Worm (Caenorhabditis elegans): ENCODE measurements around the gene aly-2.
A peak's percentile ranks its signal among the peaks of the same experiment; 100 is the strongest.

Gene aly-2

ce11 chrIV:9130605-9131004 lies 16.7 kb upstream of the aly-2 start:
- TF ChIP-seq pha-4 (tag; optimal IDR thresholded peaks at IDR 0.05) = no peak
- peak; percentile 45 for TF ChIP-seq snpc-4 (tag; optimal IDR thresholded peaks at IDR 0.05)

ce11 chrIV:9135377-9135776 lies 11.9 kb upstream of the aly-2 start, which contains the start of gene delm-1:
Gene delm-1, minus strand, starts transcription at chrIV:9135477.
- TF ChIP-seq unc-39 (tag; optimal IDR thresholded peaks at IDR 0.05) = no peak
- TF ChIP-seq egl-27 (tag; optimal IDR thresholded peaks at IDR 0.05) = no peak
- TF ChIP-seq pqm-1 (tag; optimal IDR thresholded peaks at IDR 0.05) = no peak
- TF ChIP-seq jun-1 (tag; optimal IDR thresholded peaks at IDR 0.05) = no peak
- TF ChIP-seq nfya-1 (tag; optimal IDR thresholded peaks at IDR 0.05; ENCODE audit: insufficient read depth) = no peak
- no peak for TF ChIP-seq nhr-11 (tag; optimal IDR thresholded peaks at IDR 0.05)
- TF ChIP-seq mml-1 (tag; optimal IDR thresholded peaks at IDR 0.05) = no peak
- no peak for TF ChIP-seq fkh-10 (GFP tag; optimal IDR thresholded peaks at IDR 0.05)
- no peak for TF ChIP-seq sea-2 (GFP tag; optimal IDR thresholded peaks at IDR 0.05)
- TF ChIP-seq ceh-9 (tag; optimal IDR thresholded peaks at IDR 0.05) = no peak
- TF ChIP-seq ceh-82 (tag; optimal IDR thresholded peaks at IDR 0.05) = no peak
- TF ChIP-seq nhr-23 (tag; optimal IDR thresholded peaks at IDR 0.05) = no peak
- TF ChIP-seq fkh-2 (tag; optimal IDR thresholded peaks at IDR 0.05) = no peak
- no peak for TF ChIP-seq fos-1 (tag; optimal IDR thresholded peaks at IDR 0.05)
- no peak for TF ChIP-seq lin-15B (tag; optimal IDR thresholded peaks at IDR 0.05)
- no peak for TF ChIP-seq nhr-76 (tag; optimal IDR thresholded peaks at IDR 0.05)

- TF ChIP-seq daf-12 (tag; optimal IDR thresholded peaks at IDR 0.05) (no peak), lsy-12 (tag; optimal IDR thresholded peaks at IDR 0.05) (no peak), nhr-43 (tag; optimal IDR thresholded peaks at IDR 0.05; ENCODE audit: poor library complexity, severe bottlenecking) (no peak), elt-2 (tag; optimal IDR thresholded peaks at IDR 0.05) (no peak), ceh-9 (tag; optimal IDR thresholded peaks at IDR 0.05) (no peak), lin-15B (tag; optimal IDR thresholded peaks at IDR 0.05) (no peak), skn-1 (tag; optimal IDR thresholded peaks at IDR 0.05) (no peak), unc-39 (tag; optimal IDR thresholded peaks at IDR 0.05) (no peak), ceh-28 (tag; optimal IDR thresholded peaks at IDR 0.05) (no peak), ZK546.5 (tag; optimal IDR thresholded peaks at IDR 0.05) (no peak), ama-1 (optimal IDR thresholded peaks at IDR 0.05) (no peak), nhr-12 (tag; optimal IDR thresholded peaks at IDR 0.05) (no peak)
Measured at ce11 chrIV:9140172-9140805, 7.0 kb upstream of the aly-2 start.

ce11 chrIV:9144405-9144804 lies 2.9 kb upstream of the aly-2 start, which contains the start of gene flp-1:
Gene flp-1, plus strand, starts transcription at chrIV:9144705.
- no peak for TF ChIP-seq elt-1 (tag; optimal IDR thresholded peaks at IDR 0.05)
- TF ChIP-seq ama-1 (optimal IDR thresholded peaks at IDR 0.05) = no peak
- TF ChIP-seq hmg-11 (tag; optimal IDR thresholded peaks at IDR 0.05) = no peak
- TF ChIP-seq mml-1 (tag; optimal IDR thresholded peaks at IDR 0.05) = no peak
- TF ChIP-seq lsy-12 (tag; optimal IDR thresholded peaks at IDR 0.05) = no peak
- TF ChIP-seq nhr-11 (tag; optimal IDR thresholded peaks at IDR 0.05) = no peak
- no peak for TF ChIP-seq fkh-10 (GFP tag; optimal IDR thresholded peaks at IDR 0.05)
- TF ChIP-seq unc-62 (GFP tag; optimal IDR thresholded peaks at IDR 0.05) = no peak
- TF ChIP-seq nhr-43 (tag; optimal IDR thresholded peaks at IDR 0.05; ENCODE audit: poor library complexity, severe bottlenecking) = no peak
- no peak for TF ChIP-seq fkh-2 (tag; optimal IDR thresholded peaks at IDR 0.05)
- TF ChIP-seq elt-3 (tag; optimal IDR thresholded peaks at IDR 0.05) = no peak
- no peak for TF ChIP-seq sea-2 (GFP tag; optimal IDR thresholded peaks at IDR 0.05)
- TF ChIP-seq lin-39 (tag; optimal IDR thresholded peaks at IDR 0.05) = no peak
- no peak for TF ChIP-seq mdl-1 (tag; optimal IDR thresholded peaks at IDR 0.05)
- TF ChIP-seq elt-2 (tag; optimal IDR thresholded peaks at IDR 0.05) = no peak
- no peak for TF ChIP-seq nhr-67 (tag; optimal IDR thresholded peaks at IDR 0.05)
- TF ChIP-seq pqm-1 (tag; optimal IDR thresholded peaks at IDR 0.05) = no peak

ce11 chrIV:9146111-9146510 lies 1.2 kb upstream of the aly-2 start, which contains the start of gene daf-10:
Gene daf-10, minus strand, starts transcription at chrIV:9146211.
- TF ChIP-seq ceh-82 (tag; optimal IDR thresholded peaks at IDR 0.05) = no peak
- no peak for TF ChIP-seq nhr-25 (tag; optimal IDR thresholded peaks at IDR 0.05)
- no peak for TF ChIP-seq elt-1 (tag; optimal IDR thresholded peaks at IDR 0.05)
